Worm (Caenorhabditis elegans): ENCODE data around the gene popl-5.

The popl-5 gene

DNA sequence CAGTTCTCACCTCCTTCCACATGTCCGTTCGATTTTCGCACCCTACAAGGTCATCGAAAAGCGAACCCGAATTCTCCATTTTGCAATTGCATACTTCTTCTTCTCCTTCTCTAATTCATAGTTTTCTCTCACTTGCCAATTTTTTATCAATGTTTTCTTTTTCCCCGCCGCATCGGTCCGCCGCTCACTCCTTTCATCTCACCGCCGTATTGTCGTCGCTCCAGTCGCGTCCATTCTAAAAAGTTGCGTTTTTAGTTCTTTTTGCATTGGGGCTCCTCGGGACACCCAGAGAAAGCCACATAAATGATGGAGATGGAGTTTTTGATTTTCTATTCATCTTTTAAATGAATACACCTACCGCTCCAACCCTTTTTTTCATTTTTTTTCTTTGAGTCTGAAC, 35.8 kb downstream of the popl-5 start:
- TF ChIP-seq tlf-1 (GFP tag; optimal IDR thresholded peaks at IDR 0.05), result no peak
- TF ChIP-seq pbrm-1 (GFP tag; IDR thresholded peaks at IDR 0.05), result no peak
- no peak for TF ChIP-seq hlh-26 (GFP tag; conservative IDR thresholded peaks at IDR 0.05)
- TF ChIP-seq attf-6 (GFP tag; IDR thresholded peaks at IDR 0.05), result no peak
- no peak for TF ChIP-seq ztf-6 (GFP tag; IDR thresholded peaks at IDR 0.05)
- TF ChIP-seq hmg-20 (GFP tag; IDR thresholded peaks at IDR 0.05), result no peak
- TF ChIP-seq nfyb-1 (GFP tag; IDR thresholded peaks at IDR 0.05), result no peak
- no peak for TF ChIP-seq hmg-1.2 (GFP tag; IDR thresholded peaks at IDR 0.05)
- no peak for TF ChIP-seq hsf-1 (GFP tag; IDR thresholded peaks at IDR 0.05)
- no peak for TF ChIP-seq gei-17 (GFP tag; optimal IDR thresholded peaks at IDR 0.05)
- no peak for TF ChIP-seq B0035.1 (tag; optimal IDR thresholded peaks at IDR 0.05)

DNA sequence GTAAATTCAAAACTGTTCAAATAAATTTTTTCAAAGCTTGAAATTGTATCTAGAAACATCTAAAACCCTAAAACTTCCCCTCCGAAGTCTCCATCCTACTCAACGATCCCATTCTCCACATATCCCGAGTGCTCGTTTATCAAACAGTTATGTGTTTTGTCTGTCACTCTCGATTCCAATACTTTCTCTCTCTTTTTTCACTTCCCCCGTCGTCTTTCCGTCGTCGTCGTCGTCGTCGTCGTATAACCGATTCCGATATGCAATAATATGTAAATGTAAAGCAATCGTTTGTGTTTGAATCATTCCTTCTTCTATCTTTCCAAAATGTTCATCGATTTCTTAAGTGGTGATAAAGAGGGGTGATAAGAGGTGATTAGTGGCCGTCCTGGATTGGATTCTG, 38.8 kb downstream of the popl-5 start:
- no peak for TF ChIP-seq madf-10 (tag; optimal IDR thresholded peaks at IDR 0.05)
- TF ChIP-seq F55B11.4 (tag; optimal IDR thresholded peaks at IDR 0.05; ENCODE audit: borderline replicate concordance, insufficient read depth), result no peak
- no peak for TF ChIP-seq lir-1 (GFP tag; conservative IDR thresholded peaks at IDR 0.05)
- TF ChIP-seq him-1 (tag; optimal IDR thresholded peaks at IDR 0.05), result no peak
- TF ChIP-seq F49E8.2 (tag; optimal IDR thresholded peaks at IDR 0.05; ENCODE audit: insufficient read depth), result no peak
- TF ChIP-seq F57A8.1 (GFP tag; optimal IDR thresholded peaks at IDR 0.05), result no peak
- no peak for TF ChIP-seq K12H6.12 (tag; optimal IDR thresholded peaks at IDR 0.05)
- no peak for TF ChIP-seq lin-26 (GFP tag; IDR thresholded peaks at IDR 0.05)
- no peak for TF ChIP-seq ztf-18 (tag; optimal IDR thresholded peaks at IDR 0.05)
- no peak for TF ChIP-seq ztf-6 (GFP tag; IDR thresholded peaks at IDR 0.05)
- no peak for TF ChIP-seq unc-62 (GFP tag; optimal IDR thresholded peaks at IDR 0.05)
- no peak for TF ChIP-seq ceh-58 (GFP tag; IDR thresholded peaks at IDR 0.05)
- no peak for TF ChIP-seq sea-2 (GFP tag; IDR thresholded peaks at IDR 0.05)
- TF ChIP-seq die-1 (tag; optimal IDR thresholded peaks at IDR 0.05), result no peak
- no peak for TF ChIP-seq rec-8 (tag; optimal IDR thresholded peaks at IDR 0.05)
- no peak for TF ChIP-seq B0035.1 (tag; optimal IDR thresholded peaks at IDR 0.05)
- TF ChIP-seq hrde-1 (tag; optimal IDR thresholded peaks at IDR 0.05; ENCODE audit: borderline replicate concordance), result no peak
- no peak for TF ChIP-seq nhr-80 (tag; optimal IDR thresholded peaks at IDR 0.05)

DNA sequence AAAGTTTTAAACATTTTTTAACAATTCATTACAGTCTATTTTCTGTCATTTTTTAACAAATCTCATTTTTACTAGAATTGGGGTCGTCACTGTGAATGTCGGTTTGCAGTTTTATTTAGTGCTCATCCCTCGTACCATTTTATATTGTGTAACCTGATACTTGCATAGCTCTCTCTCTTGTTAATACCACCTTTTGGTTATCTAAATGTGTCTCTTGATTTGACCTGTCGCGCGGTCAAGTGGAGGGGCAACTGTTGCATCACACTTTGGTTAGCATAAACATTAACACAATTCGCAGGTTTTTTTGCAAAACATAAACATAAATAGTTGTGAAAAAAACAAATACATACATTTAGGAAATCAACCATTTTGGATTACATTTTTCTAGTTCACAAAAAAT, 40.3 kb downstream of the popl-5 start:
- no peak for TF ChIP-seq ZK185.1 (tag; optimal IDR thresholded peaks at IDR 0.05; ENCODE audit: poor library complexity, severe bottlenecking)
- TF ChIP-seq bed-2 (GFP tag; IDR thresholded peaks at IDR 0.05), result no peak
- no peak for TF ChIP-seq nhr-179 (tag; optimal IDR thresholded peaks at IDR 0.05)
- TF ChIP-seq ztf-6 (GFP tag; IDR thresholded peaks at IDR 0.05), result no peak
- TF ChIP-seq chd-7 (tag; optimal IDR thresholded peaks at IDR 0.05), result no peak
- TF ChIP-seq tbp1 (GFP tag; optimal IDR thresholded peaks at IDR 0.05), result no peak
- TF ChIP-seq ztf-25 (GFP tag; IDR thresholded peaks at IDR 0.05), result no peak
- no peak for TF ChIP-seq hlh-12 (tag; optimal IDR thresholded peaks at IDR 0.05)

DNA sequence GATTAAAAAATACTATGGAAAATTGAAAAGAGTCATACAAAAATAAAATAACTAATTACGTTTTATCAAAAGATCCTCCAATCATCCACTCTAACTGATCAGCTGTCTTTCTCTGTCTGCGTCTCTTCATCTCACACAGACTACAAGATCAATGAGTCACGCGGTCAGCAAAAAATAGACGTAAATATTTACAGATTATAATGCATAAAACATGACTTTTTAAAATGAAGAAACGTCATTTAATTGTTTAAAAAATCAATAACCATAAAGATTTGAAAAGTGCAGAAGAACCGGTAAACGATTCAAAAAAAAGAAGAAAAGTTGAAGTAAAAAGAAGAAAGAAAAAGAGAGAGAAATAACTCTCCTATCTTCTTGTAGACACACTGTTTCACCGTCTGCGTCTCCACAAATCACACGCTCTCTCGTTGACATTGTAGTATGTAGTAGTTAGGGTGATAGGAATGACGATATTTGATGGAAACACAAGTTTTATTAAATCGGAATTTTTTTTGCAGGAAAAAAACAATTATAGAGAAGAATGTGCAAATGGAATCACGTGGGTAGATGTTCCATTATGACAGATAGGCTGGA, 42.3 kb downstream of the popl-5 start:
- TF ChIP-seq lin-40 (tag; optimal IDR thresholded peaks at IDR 0.05) (peak; percentile 38), snpc-4 (GFP tag; optimal IDR thresholded peaks at IDR 0.05) (no peak), snpc-4 (tag; optimal IDR thresholded peaks at IDR 0.05) (peak in 1 of 4 experiments; percentile 2), B0336.3 (GFP tag; IDR thresholded peaks at IDR 0.05) (no peak), hmg-1.2 (GFP tag; IDR thresholded peaks at IDR 0.05) (peak; percentile 87), K11D2.4 (GFP tag; IDR thresholded peaks at IDR 0.05) (no peak), chd-7 (tag; optimal IDR thresholded peaks at IDR 0.05) (no peak), zim-3 (tag; optimal IDR thresholded peaks at IDR 0.05) (no peak), ceh-91 (GFP tag; IDR thresholded peaks at IDR 0.05) (no peak), ceh-58 (GFP tag; IDR thresholded peaks at IDR 0.05) (no peak), C17E4.6 (GFP tag; IDR thresholded peaks at IDR 0.05) (no peak), nhr-179 (tag; optimal IDR thresholded peaks at IDR 0.05) (no peak), somi-1 (GFP tag; optimal IDR thresholded peaks at IDR 0.05) (peak; percentile 37), F57A8.1 (GFP tag; optimal IDR thresholded peaks at IDR 0.05) (no peak), F55B11.4 (tag; optimal IDR thresholded peaks at IDR 0.05; ENCODE audit: borderline replicate concordance, insufficient read depth) (no peak), mcd-1 (GFP tag; IDR thresholded peaks at IDR 0.05) (no peak), madf-8 (GFP tag; conservative IDR thresholded peaks at IDR 0.05) (no peak)

All from whole organism, young adult.